Fruit fly (Drosophila melanogaster) whole organism: ENCODE measurements around the gene r-cup.

Source experiments
- CG8478 ChIP-seq: fragments of >200 bp; optimal IDR thresholded peaks from 2 replicates; lab custom pipeline; 2018; ENCODE audit warnings: inconsistent platforms
- Dll ChIP-seq: fragments of >200 bp; optimal IDR thresholded peaks from 2 replicates; lab custom pipeline; 2017
- pan ChIP-seq: fragments of >200 bp; optimal IDR thresholded peaks from 2 replicates; lab custom pipeline; 2017
- psq ChIP-seq: fragments of >200 bp; optimal IDR thresholded peaks from 2 replicates; lab custom pipeline; 2017

dm6 chrX:21064927-21065326 lies 39.2 kb upstream of the r-cup start:
- TF ChIP-seq pan (lab: Kevin White, UChicago) (no peak), Dll (no peak), CG8478 (lab: Kevin White, UChicago) (no peak), psq (no peak)
